Fruit fly (Drosophila melanogaster): Measurements from ENCODE around the gene AMPdeam.

DNA sequence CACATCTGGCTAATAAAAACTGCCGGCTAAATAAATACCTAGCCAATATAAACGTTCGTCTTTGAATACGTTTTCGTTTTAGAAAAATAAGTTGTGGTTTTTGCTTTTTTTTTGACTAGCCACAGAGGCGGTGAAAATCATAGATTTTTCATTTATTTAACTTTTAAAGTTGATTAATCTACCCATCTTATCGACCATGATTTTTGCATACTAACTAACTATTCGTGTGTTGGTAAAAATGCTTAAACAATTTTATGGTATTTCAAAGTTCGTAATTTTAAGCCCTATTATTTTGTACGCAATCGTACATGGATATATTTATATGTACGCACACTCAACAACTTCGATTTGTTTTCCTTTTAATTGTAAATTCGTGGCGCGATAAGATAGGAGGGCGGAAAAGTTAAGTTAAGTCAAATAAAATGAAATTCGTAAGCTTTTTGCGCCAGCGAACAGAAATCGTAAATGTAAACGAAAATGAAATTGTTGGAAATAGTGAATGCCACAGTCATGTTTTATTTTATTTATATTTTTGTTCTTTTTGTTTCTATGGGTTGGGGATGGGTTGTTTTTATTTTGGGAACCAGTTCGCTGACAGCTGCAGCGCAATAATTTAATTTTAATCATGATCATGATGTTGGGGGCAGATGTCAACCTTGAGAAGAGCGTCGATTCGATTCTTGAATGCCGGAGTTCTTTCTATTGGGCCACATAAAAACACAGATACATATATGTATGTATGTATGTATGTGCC is 28.1 kb downstream of the AMPdeam start:
- TF ChIP-seq Mnt (GFP tag; optimal IDR thresholded peaks at IDR 0.05) (no peak), CG5204 (GFP tag; optimal IDR thresholded peaks at IDR 0.05) (no peak)
